Worm (Caenorhabditis elegans) whole organism, L1 larva: ENCODE data around the gene F19F10.11.

Experiments
- C04F5.9 ChIP-seq: sonication (generic microtip); optimal IDR thresholded peaks from 2 replicates; lab custom pipeline; 2016; ENCODE audit warnings: missing genetic modification characterization, missing compliant biosample characterization
- C16A3.4 ChIP-seq: fragments of 150-350 bp; optimal IDR thresholded peaks from 2 replicates; lab custom pipeline; 2014; ENCODE audit warnings: missing biosample characterization, missing genetic modification characterization
- C34B4.2 ChIP-seq: sonication (generic microtip); optimal IDR thresholded peaks from 2 replicates; lab custom pipeline; 2017; ENCODE audit warnings: mild to moderate bottlenecking, missing genetic modification characterization, missing compliant biosample characterization
- ama-1 ChIP-seq: fragments of 150-350 bp; optimal IDR thresholded peaks from 2 replicates; lab custom pipeline; 2014
- blmp-1 ChIP-seq: fragments of 150-350 bp; optimal IDR thresholded peaks from 2 replicates; lab custom pipeline; 2014; ENCODE audit warnings: missing biosample characterization, missing genetic modification characterization
- ceh-63 ChIP-seq: fragments of 200-800 bp; sonication (Bioruptor generic); optimal IDR thresholded peaks from 2 replicates; lab custom pipeline; 2018; ENCODE audit warnings: mild to moderate bottlenecking, missing genetic modification characterization, missing compliant biosample characterization
- ceh-8 ChIP-seq: fragments of 200-800 bp; sonication (Bioruptor generic); optimal IDR thresholded peaks from 2 replicates; lab custom pipeline; 2018; ENCODE audit warnings: mild to moderate bottlenecking, missing genetic modification characterization, moderate library complexity, missing compliant biosample characterization
- ceh-82 ChIP-seq, 3 experiments: fragments of 150-350 bp in 1 of 3; sonication (generic microtip) in 2 of 3; optimal IDR thresholded peaks; 2 replicates each; lab custom pipeline; 2014 to 2017; ENCODE audit warnings: missing biosample characterization in 3 of 3, missing genetic modification characterization in 3 of 3
- ceh-88 ChIP-seq: fragments of 200-800 bp; sonication (Bioruptor generic); IDR thresholded peaks from 2 replicates; pipeline ENCODE4 v1.3.6; 2022; ENCODE audit warnings: missing genetic modification characterization, missing compliant biosample characterization
- dpl-1 ChIP-seq, 3 experiments: fragments of 150-350 bp in 2 of 3; sonication (generic microtip) in 1 of 3; optimal IDR thresholded peaks; 2 replicates each; lab custom pipeline; 2014 to 2017; ENCODE audit warnings: missing biosample characterization in 3 of 3, missing genetic modification characterization in 3 of 3, missing genetic modification reagents in 3 of 3
- egl-27 ChIP-seq, 2 experiments: fragments of 150-350 bp in 1 of 2; sonication (generic microtip); optimal IDR thresholded peaks; 3 replicates each; lab custom pipeline; 2017 to 2018; ENCODE audit warnings: missing biosample characterization in 2 of 2, missing genetic modification characterization in 2 of 2, missing genetic modification reagents in 2 of 2
- ets-5 ChIP-seq: fragments of 200-800 bp; sonication (Bioruptor generic); IDR thresholded peaks from 2 replicates; pipeline ENCODE4 v1.3.6; 2022; ENCODE audit warnings: missing genetic modification characterization, missing compliant biosample characterization
- fos-1 ChIP-seq: fragments of 150-350 bp; optimal IDR thresholded peaks from 2 replicates; lab custom pipeline; 2014; ENCODE audit warnings: missing biosample characterization, missing genetic modification characterization
- hlh-17 ChIP-seq: fragments of 200-800 bp; sonication (Bioruptor generic); optimal IDR thresholded peaks from 2 replicates; lab custom pipeline; 2018; ENCODE audit warnings: missing genetic modification characterization, mild to moderate bottlenecking, missing compliant biosample characterization, moderate library complexity, borderline replicate concordance
- hlh-4 ChIP-seq: sonication (generic microtip); optimal IDR thresholded peaks from 2 replicates; lab custom pipeline; 2016; ENCODE audit warnings: mild to moderate bottlenecking, missing genetic modification characterization, missing compliant biosample characterization
- isw-1 ChIP-seq: fragments of 200-800 bp; sonication (Bioruptor generic); IDR thresholded peaks from 2 replicates; pipeline ENCODE4 v1.3.6; 2022; ENCODE audit warnings: missing genetic modification characterization, missing compliant biosample characterization
- jun-1 ChIP-seq: fragments of 150-350 bp; optimal IDR thresholded peaks from 2 replicates; lab custom pipeline; 2014; ENCODE audit warnings: missing biosample characterization, missing genetic modification reagents, missing genetic modification characterization
- lin-13 ChIP-seq: fragments of 150-350 bp; optimal IDR thresholded peaks from 2 replicates; lab custom pipeline; 2014; ENCODE audit warnings: missing biosample characterization, missing genetic modification reagents, missing genetic modification characterization
- lin-15B ChIP-seq: fragments of 150-350 bp; sonication (generic microtip); optimal IDR thresholded peaks from 3 replicates; lab custom pipeline; 2014; ENCODE audit warnings: missing biosample characterization, missing genetic modification characterization
- lin-39 ChIP-seq: fragments of 150-350 bp; optimal IDR thresholded peaks from 2 replicates; lab custom pipeline; 2014; ENCODE audit warnings: missing biosample characterization, missing genetic modification reagents, missing genetic modification characterization
- lsy-2 ChIP-seq, 2 experiments: fragments of 150-350 bp; optimal IDR thresholded peaks; 2 replicates each; lab custom pipeline; 2014; ENCODE audit warnings: missing biosample characterization in 2 of 2, missing genetic modification characterization in 2 of 2
- mdl-1 ChIP-seq, 2 experiments: fragments of 150-350 bp; optimal IDR thresholded peaks; 2 replicates each; lab custom pipeline; 2014 to 2017; ENCODE audit warnings: missing biosample characterization in 2 of 2, missing genetic modification characterization in 2 of 2, inconsistent platforms in 1 of 2
- mep-1 ChIP-seq: fragments of 150-350 bp; optimal IDR thresholded peaks from 2 replicates; lab custom pipeline; 2014; ENCODE audit warnings: missing biosample characterization, missing genetic modification characterization
- nhr-11 ChIP-seq: fragments of 150-350 bp; optimal IDR thresholded peaks from 2 replicates; lab custom pipeline; 2014; ENCODE audit warnings: missing biosample characterization, missing genetic modification characterization
- nhr-20 ChIP-seq: sonication (generic microtip); optimal IDR thresholded peaks from 2 replicates; lab custom pipeline; 2016; ENCODE audit warnings: mild to moderate bottlenecking, missing genetic modification characterization, missing compliant biosample characterization
- nhr-28 ChIP-seq: fragments of 150-350 bp; optimal IDR thresholded peaks from 2 replicates; lab custom pipeline; 2014; ENCODE audit warnings: missing biosample characterization, missing genetic modification characterization
- nhr-71 ChIP-seq: sonication (generic microtip); optimal IDR thresholded peaks from 2 replicates; lab custom pipeline; 2016; ENCODE audit warnings: mild to moderate bottlenecking, missing genetic modification characterization, moderate library complexity, missing compliant biosample characterization
- nhr-84 ChIP-seq: sonication (generic microtip); optimal IDR thresholded peaks from 2 replicates; lab custom pipeline; 2017; ENCODE audit warnings: missing biosample characterization, missing genetic modification characterization
- nhr-85 ChIP-seq: sonication (generic microtip); peaks from one replicate; lab custom pipeline; 2016; ENCODE audit warnings: missing genetic modification characterization, inconsistent platforms, missing compliant biosample characterization
- pqm-1 ChIP-seq: sonication (generic microtip); optimal IDR thresholded peaks from 3 replicates; lab custom pipeline; 2017; ENCODE audit warnings: missing biosample characterization, missing genetic modification characterization
- rnt-1 ChIP-seq: sonication (generic microtip); optimal IDR thresholded peaks from 2 replicates; lab custom pipeline; 2016; ENCODE audit warnings: mild to moderate bottlenecking, missing genetic modification characterization, moderate library complexity, missing compliant biosample characterization
- snu-23 ChIP-seq: sonication (generic microtip); optimal IDR thresholded peaks from 2 replicates; lab custom pipeline; 2016; ENCODE audit warnings: missing genetic modification characterization, missing compliant biosample characterization
- sox-4 ChIP-seq: sonication (generic microtip); optimal IDR thresholded peaks from 2 replicates; lab custom pipeline; 2016; ENCODE audit warnings: missing genetic modification characterization, missing compliant biosample characterization
- sup-37 ChIP-seq: fragments of 200-800 bp; sonication (Bioruptor generic); optimal IDR thresholded peaks from 2 replicates; lab custom pipeline; 2018; ENCODE audit warnings: mild to moderate bottlenecking, missing genetic modification characterization, missing compliant biosample characterization
- tbx-2 ChIP-seq: sonication (generic microtip); optimal IDR thresholded peaks from 2 replicates; lab custom pipeline; 2016; ENCODE audit warnings: missing genetic modification characterization, missing compliant biosample characterization
- unc-62 ChIP-seq: fragments of 150-350 bp; optimal IDR thresholded peaks from 2 replicates; lab custom pipeline; 2014; ENCODE audit warnings: missing biosample characterization, missing genetic modification reagents, missing genetic modification characterization
- unc-98 ChIP-seq: fragments of 200-800 bp; sonication (Bioruptor generic); IDR thresholded peaks from 2 replicates; pipeline ENCODE4 v1.3.6; 2022; ENCODE audit warnings: missing genetic modification characterization, missing compliant biosample characterization
- ztf-11 ChIP-seq, 2 experiments: sonication (generic microtip); optimal IDR thresholded peaks; 2 replicates each; lab custom pipeline; 2016 to 2017; ENCODE audit warnings: missing genetic modification characterization in 2 of 2, missing biosample characterization in 1 of 2, missing compliant biosample characterization in 1 of 2
- ztf-4 ChIP-seq: fragments of 150-350 bp; optimal IDR thresholded peaks from 2 replicates; lab custom pipeline; 2014; ENCODE audit warnings: missing biosample characterization, missing genetic modification characterization

Gene F19F10.11

ce11 chrV:7624652-7625051 is 37.1 kb upstream of the F19F10.11 start, which contains the start of gene grsp-4:
Gene grsp-4, plus strand, starts transcription at chrV:7624952.
- TF ChIP-seq unc-62 (GFP tag; lab: Kevin White, UChicago) (no peak), nhr-71 (no peak), hlh-17 (GFP tag; lab: Kevin White, UChicago) (no peak), blmp-1 (tag; lab: Kevin White, UChicago) (peak; percentile 52), unc-98 (no peak), sup-37 (no peak), lin-39 (tag; lab: Kevin White, UChicago) (no peak), tbx-2 (tag; lab: Kevin White, UChicago) (no peak), nhr-85 (tag; lab: Kevin White, UChicago) (peak; percentile 48)

ce11 chrV:7624152-7624551 is 36.6 kb upstream of the F19F10.11 start, which contains the start of gene C50E3.13:
Gene C50E3.13, minus strand, starts transcription at chrV:7624252.
- no peak for TF ChIP-seq ets-5 (GFP tag; lab: Robert Waterston, UW)
- TF ChIP-seq ztf-4 (tag; lab: Kevin White, UChicago), result no peak
- no peak for TF ChIP-seq sox-4 (tag; lab: Kevin White, UChicago)
- no peak for TF ChIP-seq ceh-63 (GFP tag; lab: Kevin White, UChicago)
- no peak for TF ChIP-seq C16A3.4 (tag; lab: Kevin White, UChicago)
- TF ChIP-seq C04F5.9 (tag; lab: Kevin White, UChicago), result no peak
- no peak for TF ChIP-seq fos-1 (tag; lab: Kevin White, UChicago)
- TF ChIP-seq snu-23 (GFP tag; lab: Kevin White, UChicago), result no peak
- TF ChIP-seq ama-1 (lab: Kevin White, UChicago), result no peak
- no peak for TF ChIP-seq rnt-1 (tag; lab: Kevin White, UChicago)
- TF ChIP-seq C34B4.2 (tag; lab: Kevin White, UChicago), result no peak
- no peak for TF ChIP-seq jun-1 (tag; lab: Kevin White, UChicago)
- no peak for TF ChIP-seq nhr-20 (tag; lab: Kevin White, UChicago)
- no peak for TF ChIP-seq nhr-28
- no peak for TF ChIP-seq ztf-11 (tag; optimal IDR thresholded peaks at IDR 0.05; lab: Kevin White, UChicago)
- TF ChIP-seq ceh-8, result no peak
- TF ChIP-seq isw-1 (GFP tag; lab: Robert Waterston, UW), result no peak
- no peak for TF ChIP-seq hlh-4 (tag; lab: Kevin White, UChicago)
- no peak for TF ChIP-seq dpl-1 (GFP tag; optimal IDR thresholded peaks at IDR 0.05; lab: Kevin White, UChicago)

- no peak for TF ChIP-seq C34B4.2 (tag; lab: Kevin White, UChicago)
- TF ChIP-seq mep-1, result no peak
- TF ChIP-seq ceh-82 (tag; optimal IDR thresholded peaks at IDR 0.05; lab: Kevin White, UChicago), result no peak
- TF ChIP-seq ceh-88 (GFP tag; lab: Robert Waterston, UW), result no peak
- no peak for TF ChIP-seq nhr-11 (tag; lab: Kevin White, UChicago)
- no peak for TF ChIP-seq pqm-1 (tag; lab: Kevin White, UChicago)
- TF ChIP-seq lsy-2 (tag; optimal IDR thresholded peaks at IDR 0.05; lab: Kevin White, UChicago), result no peak
- no peak for TF ChIP-seq lin-13
- no peak for TF ChIP-seq ceh-8
- TF ChIP-seq egl-27 (tag; optimal IDR thresholded peaks at IDR 0.05; lab: Kevin White, UChicago), result no peak
- TF ChIP-seq mdl-1 (tag; optimal IDR thresholded peaks at IDR 0.05; lab: Kevin White, UChicago), result no peak
- TF ChIP-seq nhr-84 (tag; lab: Kevin White, UChicago), result no peak
- TF ChIP-seq lin-15B, result no peak
- TF ChIP-seq, all 84 proteins: peak for 0
Observed at ce11 chrV:7622011-7622465, 34.5 kb upstream of the F19F10.11 start, which contains the start of gene C50E3.12. Gene C50E3.12, minus strand, starts transcription at chrV:7622061.
